Fruit fly (Drosophila melanogaster) S2 (cell line): ENCODE data around the gene Cypl.

Experiments
- CG8478 ChIP-seq: fragments of >200 bp; optimal IDR thresholded peaks from 2 replicates; lab custom pipeline; 2018
- CTCF ChIP-seq, 2 experiments: fragments of >200 bp; optimal IDR thresholded peaks; 2 replicates each; lab custom pipeline; 2018

- TF ChIP-seq CG8478 (no peak), CTCF (optimal IDR thresholded peaks at IDR 0.05; lab: Kevin White, UChicago) (no peak)
These were observed 14.6 kb upstream of the Cypl start for dm6 chr3L:557294-557693.
